Worm (Caenorhabditis elegans) whole organism, L3 larva: ENCODE results near the gene col-128.

Source experiments
- R02D3.7 ChIP-seq: fragments of 150-350 bp; optimal IDR thresholded peaks from 2 replicates; lab custom pipeline; 2014; ENCODE audit warnings: missing biosample characterization, missing genetic modification characterization
- ZK546.5 ChIP-seq: sonication (generic microtip); optimal IDR thresholded peaks from 2 replicates; lab custom pipeline; 2017; ENCODE audit warnings: missing biosample characterization, missing genetic modification characterization
- aly-2 ChIP-seq: fragments of 150-350 bp; optimal IDR thresholded peaks from 2 replicates; lab custom pipeline; 2014; ENCODE audit warnings: missing biosample characterization, missing genetic modification characterization
- ama-1 ChIP-seq: fragments of 150-350 bp; optimal IDR thresholded peaks from 2 replicates; lab custom pipeline; 2018
- ceh-16 ChIP-seq: sonication (generic microtip); optimal IDR thresholded peaks from 2 replicates; lab custom pipeline; 2017; ENCODE audit warnings: missing biosample characterization, missing genetic modification characterization
- ceh-28 ChIP-seq: fragments of 150-350 bp; optimal IDR thresholded peaks from 2 replicates; lab custom pipeline; 2014; ENCODE audit warnings: missing biosample characterization, missing genetic modification reagents, missing genetic modification characterization
- ceh-82 ChIP-seq: fragments of 150-350 bp; optimal IDR thresholded peaks from 2 replicates; lab custom pipeline; 2014; ENCODE audit warnings: missing biosample characterization, missing genetic modification characterization
- ceh-9 ChIP-seq: sonication (generic microtip); optimal IDR thresholded peaks from 2 replicates; lab custom pipeline; 2018; ENCODE audit warnings: missing biosample characterization, missing genetic modification characterization
- daf-12 ChIP-seq: fragments of 150-350 bp; optimal IDR thresholded peaks from 2 replicates; lab custom pipeline; 2014; ENCODE audit warnings: missing biosample characterization, missing genetic modification reagents, missing genetic modification characterization
- elt-1 ChIP-seq: fragments of 150-350 bp; optimal IDR thresholded peaks from 2 replicates; lab custom pipeline; 2014; ENCODE audit warnings: missing biosample characterization, missing genetic modification characterization
- elt-2 ChIP-seq: sonication (generic microtip); optimal IDR thresholded peaks from 2 replicates; lab custom pipeline; 2016; ENCODE audit warnings: missing genetic modification reagents, mild to moderate bottlenecking, missing genetic modification characterization, missing compliant biosample characterization
- elt-3 ChIP-seq, 3 experiments: fragments of 150-350 bp in 1 of 3; sonication (generic microtip) in 2 of 3; optimal IDR thresholded peaks; 2 replicates in 2 of 3; 4 replicates in 1 of 3; lab custom pipeline; 2014 to 2017; ENCODE audit warnings: missing biosample characterization in 3 of 3, missing genetic modification characterization in 3 of 3
- fkh-10 ChIP-seq: sonication (generic microtip); optimal IDR thresholded peaks from 2 replicates; lab custom pipeline; 2017; ENCODE audit warnings: missing biosample characterization, missing genetic modification reagents, missing genetic modification characterization
- fkh-2 ChIP-seq: fragments of 150-350 bp; optimal IDR thresholded peaks from 2 replicates; lab custom pipeline; 2014; ENCODE audit warnings: missing biosample characterization, missing genetic modification reagents, missing genetic modification characterization
- hmg-11 ChIP-seq: sonication (generic microtip); optimal IDR thresholded peaks from 2 replicates; lab custom pipeline; 2016; ENCODE audit warnings: missing genetic modification characterization, missing compliant biosample characterization
- jun-1 ChIP-seq: fragments of 150-350 bp; optimal IDR thresholded peaks from 2 replicates; lab custom pipeline; 2014; ENCODE audit warnings: missing biosample characterization, missing genetic modification reagents, missing genetic modification characterization
- lin-15B ChIP-seq: fragments of 150-350 bp; optimal IDR thresholded peaks from 2 replicates; lab custom pipeline; 2014; ENCODE audit warnings: missing biosample characterization, missing genetic modification characterization
- mml-1 ChIP-seq: fragments of 150-350 bp; sonication (generic microtip); optimal IDR thresholded peaks from 3 replicates; lab custom pipeline; 2014; ENCODE audit warnings: missing biosample characterization, missing genetic modification characterization
- nfya-1 ChIP-seq: sonication (generic microtip); optimal IDR thresholded peaks from 2 replicates; lab custom pipeline; 2017; ENCODE audit warnings: missing genetic modification characterization, mild to moderate bottlenecking, missing compliant biosample characterization, antibody characterized with exemption, moderate library complexity; ENCODE audit not compliant: insufficient read depth
- nhr-11 ChIP-seq: fragments of 150-350 bp; optimal IDR thresholded peaks from 2 replicates; lab custom pipeline; 2014; ENCODE audit warnings: missing biosample characterization, missing genetic modification characterization
- nhr-23 ChIP-seq: fragments of 150-350 bp; optimal IDR thresholded peaks from 2 replicates; lab custom pipeline; 2014; ENCODE audit warnings: missing biosample characterization, missing genetic modification reagents, missing genetic modification characterization
- nhr-237 ChIP-seq: fragments of 150-350 bp; optimal IDR thresholded peaks from 2 replicates; lab custom pipeline; 2014; ENCODE audit warnings: missing biosample characterization, missing genetic modification characterization
- nhr-25 ChIP-seq: sonication (generic microtip); optimal IDR thresholded peaks from 2 replicates; lab custom pipeline; 2017; ENCODE audit warnings: missing biosample characterization, missing genetic modification characterization
- nhr-28 ChIP-seq: fragments of 150-350 bp; optimal IDR thresholded peaks from 2 replicates; lab custom pipeline; 2014; ENCODE audit warnings: missing biosample characterization, missing genetic modification characterization
- nhr-43 ChIP-seq: sonication (generic microtip); optimal IDR thresholded peaks from 2 replicates; lab custom pipeline; 2016; ENCODE audit warnings: mild to moderate bottlenecking, missing genetic modification characterization, missing compliant biosample characterization; ENCODE audit not compliant: poor library complexity, severe bottlenecking
- nhr-67 ChIP-seq: fragments of 150-350 bp; optimal IDR thresholded peaks from 2 replicates; lab custom pipeline; 2014; ENCODE audit warnings: missing biosample characterization, missing genetic modification characterization
- pha-4 ChIP-seq: fragments of 150-350 bp; optimal IDR thresholded peaks from 2 replicates; lab custom pipeline; 2014; ENCODE audit warnings: missing biosample characterization, missing genetic modification reagents, missing genetic modification characterization
- pqm-1 ChIP-seq: fragments of 150-350 bp; optimal IDR thresholded peaks from 2 replicates; lab custom pipeline; 2017; ENCODE audit warnings: missing biosample characterization, missing genetic modification characterization, inconsistent platforms
- sea-2 ChIP-seq: fragments of 150-350 bp; sonication (generic microtip); optimal IDR thresholded peaks from 4 replicates; lab custom pipeline; 2014; ENCODE audit warnings: missing biosample characterization, missing genetic modification reagents, missing genetic modification characterization
- skn-1 ChIP-seq: fragments of 150-350 bp; optimal IDR thresholded peaks from 2 replicates; lab custom pipeline; 2014; ENCODE audit warnings: missing biosample characterization, missing genetic modification characterization
- snpc-4 ChIP-seq: fragments of 150-350 bp; optimal IDR thresholded peaks from 2 replicates; lab custom pipeline; 2014; ENCODE audit warnings: missing biosample characterization, missing genetic modification characterization
- tbx-2 ChIP-seq: sonication (generic microtip); optimal IDR thresholded peaks from 2 replicates; lab custom pipeline; 2016; ENCODE audit warnings: mild to moderate bottlenecking, missing genetic modification characterization, missing compliant biosample characterization
- unc-39 ChIP-seq: sonication (generic microtip); optimal IDR thresholded peaks from 4 replicates; lab custom pipeline; 2017; ENCODE audit warnings: missing biosample characterization, missing genetic modification characterization
- unc-62 ChIP-seq: fragments of 150-350 bp; sonication (generic microtip); optimal IDR thresholded peaks from 4 replicates; lab custom pipeline; 2014; ENCODE audit warnings: missing biosample characterization, missing genetic modification reagents, missing genetic modification characterization
- ztf-11 ChIP-seq: fragments of 150-350 bp; optimal IDR thresholded peaks from 2 replicates; lab custom pipeline; 2014; ENCODE audit warnings: missing biosample characterization, missing genetic modification characterization
- ztf-4 ChIP-seq: fragments of 150-350 bp; optimal IDR thresholded peaks from 2 replicates; lab custom pipeline; 2014; ENCODE audit warnings: missing biosample characterization, missing genetic modification characterization

Gene col-128

ce11 chrIV:11522225-11522952 is 29.4 kb downstream of the col-128 start (continued):
- TF ChIP-seq fkh-2, result no peak
- no peak for TF ChIP-seq fkh-10 (GFP tag; lab: Kevin White, UChicago)
- no peak for TF ChIP-seq ztf-4 (tag; lab: Kevin White, UChicago)
- TF ChIP-seq ceh-16 (tag; lab: Kevin White, UChicago), result no peak
- peak; percentile 71 for TF ChIP-seq hmg-11 (tag; lab: Kevin White, UChicago)
- TF ChIP-seq ama-1 (lab: Kevin White, UChicago), result no peak

ce11 chrIV:11520960-11521359 is 30.8 kb downstream of the col-128 start, which contains the start of the genes M04B2.4 and gfl-1:
TSS of gene M04B2.4 (minus strand) at chrIV:11521031.
TSS of gene gfl-1 (plus strand) at chrIV:11521290.
- TF ChIP-seq lin-15B (tag; lab: Kevin White, UChicago), result peak; percentile 23
- TF ChIP-seq pqm-1 (tag; lab: Kevin White, UChicago), result peak; percentile 10
- peak; percentile 64 for TF ChIP-seq pha-4 (tag; lab: Kevin White, UChicago)
- TF ChIP-seq unc-62 (GFP tag; lab: Kevin White, UChicago), result no peak
- peak; percentile 93 for TF ChIP-seq R02D3.7
- TF ChIP-seq nfya-1 (tag; lab: Kevin White, UChicago), result peak; percentile 44
- TF ChIP-seq ceh-9, result no peak
- TF ChIP-seq elt-2, result peak; percentile 1

- TF ChIP-seq ceh-82 (tag; lab: Kevin White, UChicago) (no peak), nhr-43 (tag; lab: Kevin White, UChicago) (no peak), elt-1 (tag; lab: Kevin White, UChicago) (no peak)
Observed at ce11 chrIV:11510664-11511063, 41.1 kb downstream of the col-128 start, which contains the start of gene M04B2.6. TSS of gene M04B2.6 (minus strand) at chrIV:11510764.

ce11 chrIV:11504416-11504815 is 47.3 kb downstream of the col-128 start, which contains the start of gene twk-25:
TSS of gene twk-25 (plus strand) at chrIV:11504716.
- no peak for TF ChIP-seq ceh-9
- no peak for TF ChIP-seq pha-4 (tag; lab: Kevin White, UChicago)
- no peak for TF ChIP-seq nhr-25 (tag; lab: Kevin White, UChicago)
- TF ChIP-seq nhr-237 (tag; lab: Kevin White, UChicago), result no peak
- TF ChIP-seq ztf-11 (tag; lab: Kevin White, UChicago), result no peak
- TF ChIP-seq unc-39, result no peak
- TF ChIP-seq ama-1 (lab: Kevin White, UChicago), result no peak
- no peak for TF ChIP-seq skn-1 (tag; lab: Kevin White, UChicago)
- TF ChIP-seq mml-1, result no peak
- TF ChIP-seq nhr-67 (tag; lab: Kevin White, UChicago), result no peak
- TF ChIP-seq elt-3 (tag; optimal IDR thresholded peaks at IDR 0.05; lab: Kevin White, UChicago), result no peak
- no peak for TF ChIP-seq jun-1 (tag; lab: Kevin White, UChicago)
- TF ChIP-seq tbx-2, result no peak
- TF ChIP-seq unc-62 (GFP tag; lab: Kevin White, UChicago), result no peak
- TF ChIP-seq ceh-16 (tag; lab: Kevin White, UChicago), result no peak
- TF ChIP-seq aly-2 (tag; lab: Kevin White, UChicago), result no peak
- TF ChIP-seq, all 47 proteins: peak for 0

ce11 chrIV:11503654-11504053 is 48.1 kb downstream of the col-128 start:
- no peak for TF ChIP-seq ZK546.5 (tag; lab: Kevin White, UChicago)
- TF ChIP-seq ceh-28, result peak; percentile 13
- TF ChIP-seq ceh-82 (tag; lab: Kevin White, UChicago), result no peak
- peak; percentile 53 for TF ChIP-seq nhr-23
- TF ChIP-seq, all 47 proteins: peak for 2

ce11 chrIV:11500421-11500820 is 51.3 kb downstream of the col-128 start, which contains the start of gene H21P03.10:
TSS of gene H21P03.10 (plus strand) at chrIV:11500721.
- TF ChIP-seq snpc-4 (tag; lab: Kevin White, UChicago) (no peak), ZK546.5 (tag; lab: Kevin White, UChicago) (no peak), nhr-23 (no peak), tbx-2 (no peak), sea-2 (GFP tag; lab: Kevin White, UChicago) (no peak), unc-62 (GFP tag; lab: Kevin White, UChicago) (no peak), nhr-25 (tag; lab: Kevin White, UChicago) (no peak), daf-12 (tag; lab: Kevin White, UChicago) (no peak), elt-2 (no peak), nhr-11 (no peak), nhr-28 (no peak), aly-2 (tag; lab: Kevin White, UChicago) (no peak), fkh-10 (GFP tag; lab: Kevin White, UChicago) (no peak), lin-15B (tag; lab: Kevin White, UChicago) (no peak), ceh-82 (tag; lab: Kevin White, UChicago) (no peak), ceh-16 (tag; lab: Kevin White, UChicago) (no peak), nhr-67 (tag; lab: Kevin White, UChicago) (no peak), nfya-1 (tag; lab: Kevin White, UChicago) (no peak), ceh-28 (no peak)
